Fruit fly (Drosophila melanogaster): ENCODE measurements around the gene CG14441.

The CG14441 gene

dm6 chrX:6706570-6707306 lies 7.4 kb downstream of the CG14441 start (continued):
- TF ChIP-seq CG13424 (tag; optimal IDR thresholded peaks at IDR 0.05) (no peak), Blimp-1 (GFP tag; optimal IDR thresholded peaks at IDR 0.05) (no peak), CoRest (tag; optimal IDR thresholded peaks at IDR 0.05) (no peak), Med (GFP tag) (peak; percentile 6), CG17568 (GFP tag; optimal IDR thresholded peaks at IDR 0.05) (no peak), stwl (tag; optimal IDR thresholded peaks at IDR 0.05) (no peak), CG34422 (GFP tag; IDR thresholded peaks at IDR 0.05) (no peak), twi (tag; optimal IDR thresholded peaks at IDR 0.05) (peak; percentile 34), CG4328 (GFP tag; optimal IDR thresholded peaks at IDR 0.05) (no peak), mirr (GFP tag; optimal IDR thresholded peaks at IDR 0.05) (peak; percentile 59), CG6791 (GFP tag; IDR thresholded peaks at IDR 0.05; ENCODE audit: partially characterized antibody) (no peak), TFAM (GFP tag; optimal IDR thresholded peaks at IDR 0.05) (no peak), BEAF-32 (GFP tag; optimal IDR thresholded peaks at IDR 0.05) (no peak), CG12219 (GFP tag; optimal IDR thresholded peaks at IDR 0.05) (no peak), Hmr (GFP tag; optimal IDR thresholded peaks at IDR 0.05) (peak; percentile 27), ATbp (GFP tag; optimal IDR thresholded peaks at IDR 0.05) (peak; percentile 8), nau (GFP tag; optimal IDR thresholded peaks at IDR 0.05) (no peak), br (optimal IDR thresholded peaks at IDR 0.05) (no peak), Gsc (GFP tag; IDR thresholded peaks at IDR 0.05) (no peak), zf30C (GFP tag; optimal IDR thresholded peaks at IDR 0.05) (no peak), exex (tag; optimal IDR thresholded peaks at IDR 0.05) (peak; percentile 18), Nf-YC (tag; optimal IDR thresholded peaks at IDR 0.05) (no peak), Dbx (GFP tag; IDR thresholded peaks at IDR 0.05) (no peak), otp (GFP tag; IDR thresholded peaks at IDR 0.05) (no peak), CG4282 (GFP tag; optimal IDR thresholded peaks at IDR 0.05) (no peak), CG3163 (GFP tag; optimal IDR thresholded peaks at IDR 0.05) (no peak), HLH54F (GFP tag; optimal IDR thresholded peaks at IDR 0.05) (no peak), B-H2 (GFP tag; optimal IDR thresholded peaks at IDR 0.05) (no peak), Sox100B (GFP tag; optimal IDR thresholded peaks at IDR 0.05) (no peak), CG11247 (GFP tag; IDR thresholded peaks at IDR 0.05) (no peak), Rfx (GFP tag; IDR thresholded peaks at IDR 0.05) (no peak), CkIIα-i1 (GFP tag; IDR thresholded peaks at IDR 0.05) (no peak), ara (GFP tag; IDR thresholded peaks at IDR 0.05) (no peak), aop (GFP tag; IDR thresholded peaks at IDR 0.05) (no peak), bcd (GFP tag; optimal IDR thresholded peaks at IDR 0.05) (no peak), CG6272 (GFP tag; IDR thresholded peaks at IDR 0.05) (no peak), jigr1 (GFP tag; IDR thresholded peaks at IDR 0.05) (no peak), sd (tag; optimal IDR thresholded peaks at IDR 0.05) (peak; percentile 36), CG13894 (tag; optimal IDR thresholded peaks at IDR 0.05) (peak; percentile 52), CG1024 (GFP tag; IDR thresholded peaks at IDR 0.05) (no peak), Optix (GFP tag; IDR thresholded peaks at IDR 0.05) (no peak), stc (GFP tag; IDR thresholded peaks at IDR 0.05) (no peak), CG18011 (GFP tag; optimal IDR thresholded peaks at IDR 0.05) (no peak), sc (optimal IDR thresholded peaks at IDR 0.05) (no peak), sc (GFP tag; optimal IDR thresholded peaks at IDR 0.05) (no peak), disco-r (GFP tag; optimal IDR thresholded peaks at IDR 0.05) (no peak), gce (GFP tag; IDR thresholded peaks at IDR 0.05) (no peak), grn (GFP tag; optimal IDR thresholded peaks at IDR 0.05) (no peak), Doc3 (GFP tag; IDR thresholded peaks at IDR 0.05; ENCODE audit: partially characterized antibody) (no peak), Hr78 (GFP tag; optimal IDR thresholded peaks at IDR 0.05) (no peak), Antp (GFP tag; optimal IDR thresholded peaks at IDR 0.05) (no peak)

All from whole organism, embryonic.